Fruit fly (Drosophila melanogaster) whole organism, wandering third instar larva: ENCODE data around the gene Edem1.

ENCODE experiments used
- CG32264 ChIP-seq: fragments of 200-800 bp; sonication (Bioruptor generic); optimal IDR thresholded peaks from 2 replicates; lab custom pipeline; 2016; ENCODE audit warnings: missing biosample characterization, missing genetic modification characterization
- Hr78 ChIP-seq: fragments of >200 bp; optimal IDR thresholded peaks from 2 replicates; lab custom pipeline; 2017; ENCODE audit warnings: missing biosample characterization, missing genetic modification characterization
- br ChIP-seq: fragments of 200-800 bp; sonication (Bioruptor generic); optimal IDR thresholded peaks from 2 replicates; lab custom pipeline; 2016; ENCODE audit warnings: missing biosample characterization, missing genetic modification characterization
- fru ChIP-seq: fragments of 200-800 bp; sonication (Bioruptor generic); optimal IDR thresholded peaks from 3 replicates; lab custom pipeline; 2016; ENCODE audit warnings: missing biosample characterization, mild to moderate bottlenecking, missing genetic modification characterization

dm6 chrX:1940020-1940419 is 31.4 kb upstream of the Edem1 start, which contains the start of the genes CG3857 and CG3587:
- TF ChIP-seq br (GFP tag; lab: Kevin White, UChicago) = peak; percentile 82
- no peak for TF ChIP-seq Hr78
- peak; percentile 80 for TF ChIP-seq fru (GFP tag; lab: Kevin White, UChicago)
- TF ChIP-seq CG32264 (GFP tag; lab: Kevin White, UChicago) = no peak
